Worm (Caenorhabditis elegans): Measurements from ENCODE around the gene Y75B8A.6.
A peak's percentile ranks its signal among the peaks of the same experiment; 100 is the strongest.

The Y75B8A.6 gene

DNA sequence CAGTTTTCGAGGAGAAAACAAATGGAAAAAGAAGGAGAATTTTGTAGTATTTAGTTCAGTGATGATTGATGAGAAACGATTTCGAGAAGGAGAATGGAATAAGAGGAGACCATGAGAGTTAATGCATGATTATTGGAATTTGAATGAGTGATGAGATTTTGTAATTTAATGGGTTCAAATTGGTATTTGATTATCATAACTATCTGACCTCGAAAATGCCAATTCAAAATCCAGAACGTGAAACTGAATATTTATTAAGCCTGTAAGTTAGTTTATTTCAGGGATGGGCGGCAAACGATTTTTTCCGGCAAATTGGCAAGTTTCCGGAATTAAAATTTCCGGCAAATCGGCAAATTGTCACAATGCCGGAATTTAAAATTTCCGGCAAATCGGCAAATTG, 3.0 kb upstream of the Y75B8A.6 start:
- no peak for TF ChIP-seq nhr-237 (tag; optimal IDR thresholded peaks at IDR 0.05)
- no peak for TF ChIP-seq sem-2 (GFP tag; optimal IDR thresholded peaks at IDR 0.05)
- no peak for TF ChIP-seq pha-4 (tag; optimal IDR thresholded peaks at IDR 0.05)
- TF ChIP-seq mls-2 (tag; optimal IDR thresholded peaks at IDR 0.05), result no peak
- TF ChIP-seq nhr-2 (tag; optimal IDR thresholded peaks at IDR 0.05), result no peak
- TF ChIP-seq ces-1 (GFP tag; optimal IDR thresholded peaks at IDR 0.05), result no peak
- TF ChIP-seq mep-1 (tag; optimal IDR thresholded peaks at IDR 0.05), result no peak

DNA sequence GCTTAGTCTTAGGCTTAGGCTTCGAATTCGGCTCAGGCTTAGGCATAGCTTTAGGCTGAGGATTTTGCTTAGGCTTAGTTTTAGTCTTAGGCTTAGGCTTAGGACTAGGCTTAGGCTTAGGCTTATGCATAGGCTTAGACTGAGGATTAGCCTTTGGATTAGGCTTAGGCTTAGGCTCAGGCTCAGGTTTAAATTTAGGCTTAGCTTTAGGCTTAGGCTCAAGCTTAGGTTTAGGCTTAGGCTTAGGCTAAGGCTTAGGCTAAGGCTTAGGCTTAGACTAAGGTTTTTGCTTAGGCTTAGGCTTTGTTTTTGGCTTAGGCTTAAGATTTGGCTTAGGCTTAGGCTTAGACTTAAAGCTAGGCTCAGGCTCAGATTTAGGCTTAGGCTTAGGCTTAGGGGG, 1.6 kb upstream of the Y75B8A.6 start:
- no peak for TF ChIP-seq ceh-83 (GFP tag; optimal IDR thresholded peaks at IDR 0.05)
- TF ChIP-seq ham-2 (GFP tag; optimal IDR thresholded peaks at IDR 0.05), result peak; percentile 75

DNA sequence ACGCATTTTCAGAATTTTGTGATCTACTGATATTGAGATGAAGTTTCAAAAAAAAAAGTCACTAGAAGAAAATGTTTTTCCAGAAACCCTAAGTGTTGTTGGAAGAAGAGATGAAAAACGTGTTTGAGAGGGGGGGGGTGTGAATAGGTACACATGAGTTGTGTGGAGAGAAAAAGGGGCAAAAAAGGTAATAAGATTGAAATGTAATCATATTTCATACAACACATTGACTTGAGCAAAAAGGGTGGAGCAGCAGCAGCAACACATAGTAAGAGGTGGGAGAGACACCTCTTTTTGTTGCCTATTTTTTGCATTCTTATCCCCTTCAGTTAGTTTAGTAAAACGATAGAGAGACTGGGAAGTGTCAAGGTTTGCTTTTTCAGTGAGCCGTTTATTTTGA, 626 bp upstream of the Y75B8A.6 start:
- no peak for TF ChIP-seq elt-1 (tag; optimal IDR thresholded peaks at IDR 0.05; ENCODE audit: borderline replicate concordance, insufficient read depth)
- TF ChIP-seq ces-1 (GFP tag; optimal IDR thresholded peaks at IDR 0.05), result peak; percentile 50

DNA sequence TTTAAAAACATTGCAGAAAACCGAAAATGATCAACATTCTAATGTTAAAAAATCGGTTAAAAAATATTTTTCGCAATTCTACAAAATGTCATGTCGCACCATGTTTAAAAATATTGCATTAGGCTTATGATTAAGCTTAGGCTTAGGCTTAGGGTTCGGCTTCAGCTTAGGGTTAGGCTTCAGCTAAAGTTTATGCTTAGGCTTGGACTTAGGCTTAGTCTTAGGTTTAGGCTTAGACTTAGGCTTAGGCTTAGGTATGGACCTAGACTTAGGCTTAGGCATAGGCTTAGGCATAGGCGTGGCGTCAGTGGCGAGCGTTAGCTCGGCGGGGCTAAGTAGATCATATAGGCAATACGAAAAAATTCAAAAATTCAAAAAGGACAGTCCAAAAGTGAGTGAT, 5.8 kb downstream of the Y75B8A.6 start:
- no peak for TF ChIP-seq unc-39 (tag; optimal IDR thresholded peaks at IDR 0.05)
- no peak for TF ChIP-seq snpc-4 (tag; optimal IDR thresholded peaks at IDR 0.05)
- no peak for TF ChIP-seq M03D4.4 (tag; optimal IDR thresholded peaks at IDR 0.05)
- TF ChIP-seq cnd-1 (tag; optimal IDR thresholded peaks at IDR 0.05), result no peak
- no peak for TF ChIP-seq nhr-76 (tag; optimal IDR thresholded peaks at IDR 0.05)
- TF ChIP-seq ceh-43 (GFP tag; optimal IDR thresholded peaks at IDR 0.05), result no peak
- no peak for TF ChIP-seq drap-1 (GFP tag; optimal IDR thresholded peaks at IDR 0.05)
- TF ChIP-seq nhr-2 (tag; optimal IDR thresholded peaks at IDR 0.05), result no peak
- TF ChIP-seq ham-2 (GFP tag; optimal IDR thresholded peaks at IDR 0.05), result peak; percentile 23

DNA sequence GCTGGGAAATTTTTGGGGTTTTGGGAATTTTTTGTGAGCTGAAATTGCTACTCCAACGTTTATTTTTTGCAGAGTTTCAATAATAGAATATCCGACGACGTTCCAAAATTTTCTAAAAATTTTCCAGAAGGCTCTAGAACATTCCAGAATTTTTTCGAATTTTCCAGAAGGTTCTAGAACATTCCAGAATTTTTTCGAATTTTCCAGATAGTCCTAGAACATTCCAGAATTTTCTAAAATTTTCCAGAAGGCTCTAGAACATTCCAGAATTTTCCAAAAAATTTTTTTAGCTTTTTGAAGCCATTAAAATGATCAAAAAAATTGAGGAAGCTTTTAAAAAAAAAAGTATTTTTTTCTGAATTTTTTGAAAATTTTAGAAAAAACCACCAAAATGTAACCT, 6.7 kb downstream of the Y75B8A.6 start:
- TF ChIP-seq unc-120 (tag; optimal IDR thresholded peaks at IDR 0.05; ENCODE audit: poor library complexity, severe bottlenecking), result no peak
- no peak for TF ChIP-seq ham-2 (GFP tag; optimal IDR thresholded peaks at IDR 0.05)
- TF ChIP-seq nhr-28 (tag; optimal IDR thresholded peaks at IDR 0.05), result no peak
- no peak for TF ChIP-seq hlh-1 (tag; optimal IDR thresholded peaks at IDR 0.05)
- no peak for TF ChIP-seq ztf-11 (tag; optimal IDR thresholded peaks at IDR 0.05)
- TF ChIP-seq zip-8 (tag; optimal IDR thresholded peaks at IDR 0.05), result no peak
- no peak for TF ChIP-seq nhr-12 (tag; optimal IDR thresholded peaks at IDR 0.05)
- TF ChIP-seq lsy-2 (tag; optimal IDR thresholded peaks at IDR 0.05), result no peak
- no peak for TF ChIP-seq bed-3 (GFP tag; optimal IDR thresholded peaks at IDR 0.05)
- no peak for TF ChIP-seq mab-5 (tag; optimal IDR thresholded peaks at IDR 0.05)

DNA sequence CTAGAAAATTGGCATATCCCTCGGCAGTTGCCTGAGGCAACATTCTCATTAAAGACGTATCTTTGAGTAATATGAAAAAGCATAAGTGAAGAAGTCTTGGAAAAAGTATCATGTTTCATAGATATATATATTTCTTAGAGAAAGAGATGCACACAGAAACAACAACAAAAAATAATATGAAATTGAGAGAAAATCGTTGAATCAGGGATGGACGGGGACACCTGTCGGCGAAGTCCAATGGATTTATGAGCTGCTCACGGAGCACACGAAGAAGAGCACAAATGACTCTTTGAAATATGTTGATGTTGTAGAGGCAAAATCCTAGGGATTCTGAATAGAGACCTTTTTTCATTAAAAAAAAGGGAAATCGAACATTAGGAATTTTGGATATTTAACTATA, 9.0 kb downstream of the Y75B8A.6 start:
- TF ChIP-seq unc-62 (GFP tag; optimal IDR thresholded peaks at IDR 0.05) (peak; percentile 55), hlh-1 (tag; optimal IDR thresholded peaks at IDR 0.05) (peak; percentile 77), sem-2 (GFP tag; optimal IDR thresholded peaks at IDR 0.05) (no peak)

DNA sequence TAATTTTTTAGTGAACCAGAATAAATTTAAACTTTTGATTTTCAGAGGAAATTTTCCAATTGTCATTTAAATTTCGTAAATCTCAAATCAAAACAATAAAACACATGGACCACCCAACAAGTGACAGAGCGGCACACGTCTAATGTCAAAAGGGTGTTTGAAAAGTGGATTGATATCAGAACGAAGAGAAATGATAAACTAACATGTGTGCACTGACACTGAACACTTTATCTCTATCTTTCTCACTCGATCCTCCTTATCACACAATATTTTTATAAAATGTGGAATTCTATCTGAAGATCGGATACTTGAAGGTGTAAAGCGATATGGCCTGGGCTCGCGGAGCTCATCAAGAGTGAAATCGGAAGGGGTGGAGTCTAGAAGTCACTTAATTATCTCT, 10.5 kb downstream of the Y75B8A.6 start:
- TF ChIP-seq M03D4.4 (tag; optimal IDR thresholded peaks at IDR 0.05) (no peak), unc-62 (GFP tag; optimal IDR thresholded peaks at IDR 0.05) (peak; percentile 57), hlh-1 (tag; optimal IDR thresholded peaks at IDR 0.05) (peak; percentile 40)

DNA sequence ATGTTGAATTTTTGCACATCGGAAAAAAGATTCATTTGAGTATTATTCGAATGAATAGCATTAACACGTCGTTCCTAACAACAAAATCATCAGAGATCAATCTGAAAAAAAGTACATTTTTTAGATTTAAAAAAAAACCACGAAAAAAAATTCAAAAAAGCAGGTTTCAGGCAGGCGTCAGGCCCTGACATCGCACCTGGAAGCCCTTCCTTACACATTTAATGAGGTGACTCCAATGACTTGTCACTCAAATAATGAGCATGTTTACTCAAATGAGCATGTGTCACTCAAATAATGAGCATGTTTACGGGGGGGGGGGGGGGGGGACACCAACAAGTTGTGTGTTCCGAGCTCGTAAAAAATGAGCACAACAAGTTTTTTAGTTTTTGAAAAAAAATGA, 11.8 kb downstream of the Y75B8A.6 start, which contains the start of gene lron-12:
lron-12 (minus strand) TSS at position 101 of the 400 bp plus-strand sequence.
- TF ChIP-seq unc-120 (tag; optimal IDR thresholded peaks at IDR 0.05; ENCODE audit: poor library complexity, severe bottlenecking), result no peak
